Worm (Caenorhabditis elegans): Measurements from ENCODE around the gene F35D2.1.

ce11 chrII:7594812-7595211, 19.1 kb downstream of the F35D2.1 start, which contains the start of gene syd-1:
- TF ChIP-seq lin-13 (GFP tag; optimal IDR thresholded peaks at IDR 0.05) (no peak), snpc-4 (tag; optimal IDR thresholded peaks at IDR 0.05) (no peak), dmd-4 (tag; optimal IDR thresholded peaks at IDR 0.05) (no peak), gmeb-1 (tag; optimal IDR thresholded peaks at IDR 0.05) (no peak), crh-2 (tag; optimal IDR thresholded peaks at IDR 0.05) (no peak), nhr-23 (tag; optimal IDR thresholded peaks at IDR 0.05) (no peak), nhr-237 (tag; optimal IDR thresholded peaks at IDR 0.05) (no peak), ceh-82 (tag; optimal IDR thresholded peaks at IDR 0.05) (no peak), ama-1 (optimal IDR thresholded peaks at IDR 0.05) (no peak), nhr-10 (tag; optimal IDR thresholded peaks at IDR 0.05) (no peak), unc-39 (tag; optimal IDR thresholded peaks at IDR 0.05) (no peak)

Measured in whole organism, L2 larva.